Fruit fly (Drosophila melanogaster) whole organism, adult: ENCODE results near the gene Clp.

Experiments used
- CG12768 ChIP-seq: fragments of 200-800 bp; sonication (Bioruptor generic); optimal IDR thresholded peaks from 2 replicates; lab custom pipeline; 2017; ENCODE audit warnings: missing biosample characterization, missing genetic modification characterization, mild to moderate bottlenecking, moderate library complexity, missing genetic modification reagents
- CG14711 ChIP-seq: fragments of 200-800 bp; sonication (Bioruptor generic); optimal IDR thresholded peaks from 2 replicates; lab custom pipeline; 2018; ENCODE audit warnings: missing biosample characterization, mild to moderate bottlenecking, missing genetic modification characterization, moderate library complexity
- CG7045 ChIP-seq: fragments of 200-800 bp; sonication (Bioruptor generic); optimal IDR thresholded peaks from 2 replicates; lab custom pipeline; 2017; ENCODE audit warnings: missing biosample characterization, mild to moderate bottlenecking, missing genetic modification characterization
- Hr96 ChIP-seq: fragments of 200-800 bp; sonication (Bioruptor generic); optimal IDR thresholded peaks from 2 replicates; lab custom pipeline; 2016; ENCODE audit warnings: missing biosample characterization, missing genetic modification characterization
- Mnt ChIP-seq: fragments of 200-800 bp; sonication (Bioruptor generic); optimal IDR thresholded peaks from 2 replicates; lab custom pipeline; 2016; ENCODE audit warnings: missing biosample characterization, mild to moderate bottlenecking, missing genetic modification characterization
- bab1 ChIP-seq: fragments of 200-800 bp; sonication (Bioruptor generic); optimal IDR thresholded peaks from 3 replicates; lab custom pipeline; 2019; ENCODE audit warnings: missing biosample characterization, mild to moderate bottlenecking, missing genetic modification characterization, moderate library complexity
- cnc ChIP-seq, 2 experiments: fragments of >200 bp; optimal IDR thresholded peaks; 2 replicates each; lab custom pipeline; 2017
- kay ChIP-seq: fragments of 200-800 bp; sonication (Bioruptor generic); peaks from one replicate; lab custom pipeline; 2016; ENCODE audit warnings: missing biosample characterization, missing genetic modification characterization, borderline replicate concordance
- pad ChIP-seq: fragments of 200-800 bp; sonication (Bioruptor generic); optimal IDR thresholded peaks from 3 replicates; lab custom pipeline; 2017; ENCODE audit warnings: missing biosample characterization, missing genetic modification characterization, mild to moderate bottlenecking, moderate library complexity, missing genetic modification reagents
- toe ChIP-seq: fragments of 200-800 bp; sonication (Bioruptor generic); optimal IDR thresholded peaks from 2 replicates; lab custom pipeline; 2016; ENCODE audit warnings: missing biosample characterization, missing genetic modification characterization

dm6 chr2L:837989-838388 is 18.2 kb downstream of the Clp start:
- TF ChIP-seq bab1 (GFP tag; lab: Kevin White, UChicago): no peak
- no peak for TF ChIP-seq CG14711 (tag; lab: Kevin White, UChicago)
- no peak for TF ChIP-seq kay (GFP tag; lab: Kevin White, UChicago)
- TF ChIP-seq toe (GFP tag; lab: Kevin White, UChicago): no peak
- TF ChIP-seq cnc (optimal IDR thresholded peaks at IDR 0.05; lab: Kevin White, UChicago): no peak
- no peak for TF ChIP-seq pad (GFP tag; lab: Kevin White, UChicago)
- TF ChIP-seq CG12768 (GFP tag; lab: Kevin White, UChicago): no peak
- TF ChIP-seq CG7045 (GFP tag; lab: Kevin White, UChicago): no peak
- TF ChIP-seq Mnt (GFP tag; lab: Kevin White, UChicago): no peak
- no peak for TF ChIP-seq Hr96 (GFP tag; lab: Kevin White, UChicago)
